Fruit fly (Drosophila melanogaster) whole organism, prepupa: Measurements from ENCODE around the gene Prosbeta2.

Source experiments
- Blimp-1 ChIP-seq: fragments of 200-800 bp; sonication (Bioruptor generic); optimal IDR thresholded peaks from 3 replicates; lab custom pipeline; 2017; ENCODE audit warnings: missing biosample characterization, missing genetic modification characterization, mild to moderate bottlenecking, moderate library complexity, missing genetic modification reagents
- CG10631 ChIP-seq: fragments of 200-800 bp; sonication (Bioruptor generic); optimal IDR thresholded peaks from 2 replicates; lab custom pipeline; 2016; ENCODE audit warnings: missing biosample characterization, missing genetic modification characterization
- CG10669 ChIP-seq: fragments of 200-800 bp; sonication (Bioruptor generic); optimal IDR thresholded peaks from 3 replicates; lab custom pipeline; 2018; ENCODE audit warnings: missing biosample characterization, mild to moderate bottlenecking, missing genetic modification characterization, moderate library complexity
- CG11294 ChIP-seq: fragments of 200-800 bp; sonication (Bioruptor generic); IDR thresholded peaks from 2 replicates; pipeline ENCODE4 v1.3.6; 2022; ENCODE audit warnings: missing biosample characterization, missing genetic modification characterization
- CG11762 ChIP-seq: fragments of 200-800 bp; sonication (Bioruptor generic); optimal IDR thresholded peaks from 3 replicates; lab custom pipeline; 2016; ENCODE audit warnings: missing biosample characterization, missing genetic modification characterization; ENCODE audit not compliant: insufficient read depth
- CG15336 ChIP-seq: fragments of 200-800 bp; sonication (Bioruptor generic); IDR thresholded peaks from 2 replicates; pipeline ENCODE4 v1.3.6; 2022; ENCODE audit warnings: missing biosample characterization, missing genetic modification characterization
- CG3032 ChIP-seq: fragments of 200-800 bp; optimal IDR thresholded peaks from 2 replicates; lab custom pipeline; 2019; ENCODE audit warnings: missing biosample characterization, mild to moderate bottlenecking, missing genetic modification characterization, moderate library complexity
- CG32006 ChIP-seq: fragments of 200-800 bp; sonication (Bioruptor generic); optimal IDR thresholded peaks from 3 replicates; lab custom pipeline; 2017; ENCODE audit warnings: missing biosample characterization, mild to moderate bottlenecking, missing genetic modification characterization
- CG3919 ChIP-seq: fragments of 200-800 bp; sonication (Bioruptor generic); optimal IDR thresholded peaks from 3 replicates; lab custom pipeline; 2016; ENCODE audit warnings: missing biosample characterization, missing genetic modification characterization
- CG4318 ChIP-seq: fragments of 200-800 bp; sonication (Bioruptor generic); optimal IDR thresholded peaks from 3 replicates; lab custom pipeline; 2017; ENCODE audit warnings: missing biosample characterization, mild to moderate bottlenecking, missing genetic modification characterization
- CG6276 ChIP-seq: fragments of 200-800 bp; sonication (Bioruptor generic); optimal IDR thresholded peaks from 2 replicates; lab custom pipeline; 2017; ENCODE audit warnings: missing biosample characterization, mild to moderate bottlenecking, missing genetic modification characterization
- CG8119 ChIP-seq: fragments of 200-800 bp; sonication (Bioruptor generic); IDR thresholded peaks from 3 replicates; pipeline ENCODE4 v1.3.6; 2022; ENCODE audit warnings: missing biosample characterization, missing genetic modification characterization
- CG8319 ChIP-seq: fragments of 200-800 bp; sonication (Bioruptor generic); optimal IDR thresholded peaks from 3 replicates; lab custom pipeline; 2016; ENCODE audit warnings: missing biosample characterization, missing genetic modification characterization
- Eip75B ChIP-seq: fragments of 200-800 bp; sonication (Bioruptor generic); optimal IDR thresholded peaks from 3 replicates; lab custom pipeline; 2016; ENCODE audit warnings: missing biosample characterization, missing genetic modification characterization
- Eip78C ChIP-seq: fragments of 200-800 bp; sonication (Bioruptor generic); peaks from one replicate; lab custom pipeline; 2016; ENCODE audit warnings: missing biosample characterization, missing genetic modification characterization
- Ets21C ChIP-seq: fragments of 200-800 bp; sonication (Bioruptor generic); optimal IDR thresholded peaks from 3 replicates; lab custom pipeline; 2016; ENCODE audit warnings: missing biosample characterization, missing genetic modification characterization
- Gug ChIP-seq: fragments of 200-800 bp; sonication (Bioruptor generic); IDR thresholded peaks from 2 replicates; pipeline ENCODE4 v1.3.6; 2022; ENCODE audit warnings: missing biosample characterization, missing genetic modification characterization
- Hr38 ChIP-seq: sonication (Bioruptor generic); optimal IDR thresholded peaks from 2 replicates; lab custom pipeline; 2016; ENCODE audit warnings: missing biosample characterization, missing genetic modification characterization
- Hr39 ChIP-seq: fragments of 200-800 bp; sonication (Bioruptor generic); optimal IDR thresholded peaks from 2 replicates; lab custom pipeline; 2016; ENCODE audit warnings: missing biosample characterization, missing genetic modification characterization
- Hr4 ChIP-seq: fragments of 200-800 bp; sonication (Bioruptor generic); optimal IDR thresholded peaks from 3 replicates; lab custom pipeline; 2016; ENCODE audit warnings: missing biosample characterization, missing genetic modification characterization
- Lpt ChIP-seq: fragments of 200-800 bp; sonication (Bioruptor generic); optimal IDR thresholded peaks from 3 replicates; lab custom pipeline; 2016; ENCODE audit warnings: missing biosample characterization, missing genetic modification characterization
- Met ChIP-seq: fragments of 200-800 bp; sonication (Bioruptor generic); optimal IDR thresholded peaks from 3 replicates; lab custom pipeline; 2016; ENCODE audit warnings: missing biosample characterization, missing genetic modification characterization
- OdsH ChIP-seq: fragments of 200-800 bp; sonication (Bioruptor generic); optimal IDR thresholded peaks from 3 replicates; lab custom pipeline; 2016; ENCODE audit warnings: missing biosample characterization, missing genetic modification characterization
- Sox102F ChIP-seq: fragments of 200-800 bp; sonication (Bioruptor generic); optimal IDR thresholded peaks from 2 replicates; lab custom pipeline; 2016; ENCODE audit warnings: missing biosample characterization, mild to moderate bottlenecking, missing genetic modification characterization
- Sox14 ChIP-seq: fragments of 200-800 bp; sonication (Bioruptor generic); optimal IDR thresholded peaks from 3 replicates; lab custom pipeline; 2016; ENCODE audit warnings: missing biosample characterization, missing genetic modification characterization
- achi ChIP-seq: fragments of 200-800 bp; sonication (Bioruptor generic); optimal IDR thresholded peaks from 3 replicates; lab custom pipeline; 2016; ENCODE audit warnings: missing biosample characterization, missing genetic modification characterization
- acj6 ChIP-seq: fragments of 200-800 bp; sonication (Bioruptor generic); optimal IDR thresholded peaks from 3 replicates; lab custom pipeline; 2016; ENCODE audit warnings: missing biosample characterization, missing genetic modification characterization
- cyc ChIP-seq: fragments of 200-800 bp; sonication (Bioruptor generic); optimal IDR thresholded peaks from 3 replicates; lab custom pipeline; 2016; ENCODE audit warnings: missing biosample characterization, missing genetic modification characterization
- dac ChIP-seq: fragments of 200-800 bp; sonication (Bioruptor generic); optimal IDR thresholded peaks from 2 replicates; lab custom pipeline; 2017; ENCODE audit warnings: missing biosample characterization, mild to moderate bottlenecking, missing genetic modification characterization
- dsx ChIP-seq: fragments of 200-800 bp; optimal IDR thresholded peaks from 3 replicates; lab custom pipeline; 2019; ENCODE audit warnings: missing biosample characterization, mild to moderate bottlenecking, missing genetic modification characterization, moderate library complexity; ENCODE audit not compliant: poor library complexity, severe bottlenecking
- esn ChIP-seq: fragments of 200-800 bp; sonication (Bioruptor generic); optimal IDR thresholded peaks from 2 replicates; lab custom pipeline; 2016; ENCODE audit warnings: missing biosample characterization, mild to moderate bottlenecking, missing genetic modification characterization, moderate library complexity
- fd59A ChIP-seq: fragments of 200-800 bp; sonication (Bioruptor generic); optimal IDR thresholded peaks from 2 replicates; lab custom pipeline; 2017; ENCODE audit warnings: missing biosample characterization, mild to moderate bottlenecking, missing genetic modification characterization, missing genetic modification reagents
- fd85E ChIP-seq: fragments of 200-800 bp; sonication (Bioruptor generic); optimal IDR thresholded peaks from 3 replicates; lab custom pipeline; 2016; ENCODE audit warnings: missing biosample characterization, missing genetic modification characterization
- fkh ChIP-seq: fragments of 200-800 bp; sonication (Bioruptor generic); optimal IDR thresholded peaks from 3 replicates; lab custom pipeline; 2017; ENCODE audit warnings: missing biosample characterization, mild to moderate bottlenecking, missing genetic modification characterization, moderate library complexity
- net ChIP-seq: fragments of 200-800 bp; sonication (Bioruptor generic); optimal IDR thresholded peaks from 3 replicates; lab custom pipeline; 2016; ENCODE audit warnings: missing biosample characterization, missing genetic modification characterization
- pdm3 ChIP-seq: fragments of 200-800 bp; sonication (Bioruptor generic); optimal IDR thresholded peaks from 3 replicates; lab custom pipeline; 2016; ENCODE audit warnings: missing biosample characterization, missing genetic modification characterization
- svp ChIP-seq: fragments of 200-800 bp; sonication (Bioruptor generic); peaks from one replicate; lab custom pipeline; 2016; ENCODE audit warnings: missing biosample characterization, missing genetic modification characterization

Prosbeta2 gene

dm6 chr3L:15013957-15014692, 14.4 kb downstream of the Prosbeta2 start, which contains the start of gene Reck (continued):
- TF ChIP-seq dsx (GFP tag; lab: Kevin White, UChicago): peak; percentile 83
- TF ChIP-seq esn (GFP tag; lab: Kevin White, UChicago): peak; percentile 87
- peak; percentile 62 for TF ChIP-seq fd59A (GFP tag; lab: Kevin White, UChicago)
- TF ChIP-seq CG3032 (tag; lab: Kevin White, UChicago): peak; percentile 83
- peak; percentile 96 for TF ChIP-seq CG15336
- peak; percentile 85 for TF ChIP-seq Met (GFP tag; lab: Kevin White, UChicago)
- peak; percentile 70 for TF ChIP-seq dac
- TF ChIP-seq Hr4: peak; percentile 94
- peak; percentile 79 for TF ChIP-seq Gug (GFP tag; lab: Robert Waterston, UW)
- no peak for TF ChIP-seq Hr38 (GFP tag; lab: Kevin White, UChicago)
- TF ChIP-seq acj6 (GFP tag; lab: Kevin White, UChicago): peak; percentile 91
- TF ChIP-seq Ets21C (GFP tag; lab: Kevin White, UChicago): peak; percentile 48
- peak; percentile 35 for TF ChIP-seq Blimp-1 (GFP tag; lab: Kevin White, UChicago)
- TF ChIP-seq CG3919 (GFP tag; lab: Kevin White, UChicago): peak; percentile 93
- TF ChIP-seq, all 60 proteins: peak for 58

dm6 chr3L:15021008-15021407, 21.3 kb downstream of the Prosbeta2 start:
- TF ChIP-seq fd85E (GFP tag; lab: Kevin White, UChicago) (no peak), cyc (GFP tag; lab: Kevin White, UChicago) (no peak), CG4318 (GFP tag; lab: Kevin White, UChicago) (no peak), esn (GFP tag; lab: Kevin White, UChicago) (no peak), pdm3 (GFP tag; lab: Kevin White, UChicago) (no peak), Hr4 (no peak), fd59A (GFP tag; lab: Kevin White, UChicago) (no peak), Lpt (GFP tag; lab: Kevin White, UChicago) (no peak)

- TF ChIP-seq achi: no peak
- TF ChIP-seq CG6276 (GFP tag; lab: Kevin White, UChicago): no peak
- no peak for TF ChIP-seq Hr39 (GFP tag; lab: Kevin White, UChicago)
These were observed 23.4 kb downstream of the Prosbeta2 start, which contains the start of gene CG32148 for dm6 chr3L:15023192-15023591. Gene CG32148 (plus strand): TSS chr3L:15023492.

- no peak for TF ChIP-seq acj6 (GFP tag; lab: Kevin White, UChicago)
- no peak for TF ChIP-seq Blimp-1 (GFP tag; lab: Kevin White, UChicago)
- peak; percentile 8 for TF ChIP-seq svp (GFP tag; lab: Kevin White, UChicago)
These were observed 32.0 kb downstream of the Prosbeta2 start for dm6 chr3L:15031773-15032172.

- TF ChIP-seq fd59A (GFP tag; lab: Kevin White, UChicago) (no peak), esn (GFP tag; lab: Kevin White, UChicago) (no peak), cyc (GFP tag; lab: Kevin White, UChicago) (no peak), CG8319 (no peak), OdsH (GFP tag; lab: Kevin White, UChicago) (peak; percentile 8), CG11762 (no peak), Sox102F (GFP tag; lab: Kevin White, UChicago) (no peak), CG8119 (GFP tag; lab: Robert Waterston, UW) (no peak), CG3032 (tag; lab: Kevin White, UChicago) (peak; percentile 25), CG10669 (GFP tag; lab: Kevin White, UChicago) (no peak), Eip75B (GFP tag; lab: Kevin White, UChicago) (no peak), CG3919 (GFP tag; lab: Kevin White, UChicago) (no peak), Ets21C (GFP tag; lab: Kevin White, UChicago) (no peak), CG6276 (GFP tag; lab: Kevin White, UChicago) (no peak), CG10631 (GFP tag; lab: Kevin White, UChicago) (peak; percentile 6), CG11294 (GFP tag; lab: Robert Waterston, UW) (no peak), CG15336 (no peak), dac (no peak), CG32006 (peak; percentile 12), fd85E (GFP tag; lab: Kevin White, UChicago) (no peak), Sox14 (GFP tag; lab: Kevin White, UChicago) (no peak), Eip78C (GFP tag; lab: Kevin White, UChicago) (peak; percentile 62), Gug (GFP tag; lab: Robert Waterston, UW) (no peak), fkh (GFP tag; lab: Kevin White, UChicago) (no peak), svp (GFP tag; lab: Kevin White, UChicago) (peak; percentile 23), net (GFP tag; lab: Kevin White, UChicago) (no peak)
These were observed 34.4 kb downstream of the Prosbeta2 start for dm6 chr3L:15034061-15034713.
